Fruit fly (Drosophila melanogaster) whole organism, embryonic: ENCODE measurements around the gene CG10068.
A peak's percentile ranks its signal among the peaks of the same experiment; 100 is the strongest.

Experiments
- Asciz ChIP-seq: fragments of 200-800 bp; sonication (Bioruptor generic); optimal IDR thresholded peaks from 2 replicates; lab custom pipeline; 2017; ENCODE audit warnings: missing biosample characterization, mild to moderate bottlenecking, missing genetic modification characterization, missing genetic modification reagents
- BtbVII ChIP-seq: fragments of 200-800 bp; sonication (Bioruptor generic); optimal IDR thresholded peaks from 3 replicates; lab custom pipeline; 2017; ENCODE audit warnings: missing biosample characterization, mild to moderate bottlenecking, missing genetic modification characterization
- CG10462 ChIP-seq: fragments of 200-800 bp; sonication (Bioruptor generic); optimal IDR thresholded peaks from 2 replicates; lab custom pipeline; 2016; ENCODE audit warnings: missing biosample characterization, missing genetic modification characterization
- CG10543 ChIP-seq: fragments of 200-800 bp; sonication (Bioruptor generic); optimal IDR thresholded peaks from 3 replicates; lab custom pipeline; 2017; ENCODE audit warnings: missing biosample characterization, mild to moderate bottlenecking, missing genetic modification characterization, moderate library complexity
- CG10959 ChIP-seq: fragments of 200-800 bp; sonication (Bioruptor generic); IDR thresholded peaks from 2 replicates; pipeline ENCODE4 v1.3.6; 2022; ENCODE audit warnings: missing biosample characterization, missing genetic modification characterization
- CG12071 ChIP-seq: fragments of 200-800 bp; sonication (Bioruptor generic); optimal IDR thresholded peaks from 3 replicates; lab custom pipeline; 2018; ENCODE audit warnings: missing biosample characterization, mild to moderate bottlenecking, missing genetic modification characterization
- CG1647 ChIP-seq: fragments of 200-800 bp; sonication (Bioruptor generic); optimal IDR thresholded peaks from 3 replicates; lab custom pipeline; 2016; ENCODE audit warnings: missing biosample characterization, missing genetic modification characterization
- CG17361 ChIP-seq: fragments of 200-800 bp; sonication (Bioruptor generic); IDR thresholded peaks from 3 replicates; pipeline ENCODE4 v1.3.6; 2022; ENCODE audit warnings: missing biosample characterization, missing genetic modification characterization
- CG17385 ChIP-seq: fragments of 200-800 bp; sonication (Bioruptor generic); optimal IDR thresholded peaks from 3 replicates; lab custom pipeline; 2018; ENCODE audit warnings: missing biosample characterization, mild to moderate bottlenecking, missing genetic modification characterization
- CG17829 ChIP-seq: fragments of 200-800 bp; optimal IDR thresholded peaks from 2 replicates; lab custom pipeline; 2019; ENCODE audit warnings: missing biosample characterization, mild to moderate bottlenecking, missing genetic modification characterization, moderate library complexity
- CG1792 ChIP-seq: fragments of 200-800 bp; sonication (Bioruptor generic); optimal IDR thresholded peaks from 2 replicates; lab custom pipeline; 2016; ENCODE audit warnings: missing biosample characterization, missing genetic modification characterization
- CG18262 ChIP-seq: fragments of 200-800 bp; optimal IDR thresholded peaks from 3 replicates; lab custom pipeline; 2019; ENCODE audit warnings: missing biosample characterization, mild to moderate bottlenecking, missing genetic modification characterization, moderate library complexity
- CG2712 ChIP-seq: fragments of 200-800 bp; optimal IDR thresholded peaks from 3 replicates; lab custom pipeline; 2019; ENCODE audit warnings: missing biosample characterization, mild to moderate bottlenecking, missing genetic modification characterization, moderate library complexity
- CG34422 ChIP-seq: fragments of 200-800 bp; sonication (Bioruptor generic); IDR thresholded peaks from 3 replicates; pipeline ENCODE4 v1.3.6; 2022; ENCODE audit warnings: missing biosample characterization, missing genetic modification characterization
- CG6175 ChIP-seq: fragments of 200-800 bp; sonication (Bioruptor generic); IDR thresholded peaks from 3 replicates; pipeline ENCODE4 v1.3.6; 2022; ENCODE audit warnings: missing biosample characterization, missing genetic modification characterization
- CG6683 ChIP-seq: fragments of 200-800 bp; sonication (Bioruptor generic); optimal IDR thresholded peaks from 2 replicates; lab custom pipeline; 2017; ENCODE audit warnings: missing biosample characterization, mild to moderate bottlenecking, missing genetic modification characterization, missing genetic modification reagents
- CG8765 ChIP-seq: fragments of 200-800 bp; sonication (Bioruptor generic); IDR thresholded peaks from 2 replicates; pipeline ENCODE4 v1.3.6; 2022; ENCODE audit warnings: missing biosample characterization, missing genetic modification characterization
- CG8944 ChIP-seq: fragments of 200-800 bp; sonication (Bioruptor generic); optimal IDR thresholded peaks from 3 replicates; lab custom pipeline; 2016; ENCODE audit warnings: missing biosample characterization, missing genetic modification characterization
- CG9797 ChIP-seq: fragments of 200-800 bp; sonication (Bioruptor generic); optimal IDR thresholded peaks from 3 replicates; lab custom pipeline; 2018; ENCODE audit warnings: missing biosample characterization, mild to moderate bottlenecking, missing genetic modification characterization
- CG9817 ChIP-seq: fragments of 200-800 bp; sonication (Bioruptor generic); optimal IDR thresholded peaks from 2 replicates; lab custom pipeline; 2018; ENCODE audit warnings: missing biosample characterization, mild to moderate bottlenecking, missing genetic modification characterization, moderate library complexity
- CrebB ChIP-seq: fragments of 200-800 bp; sonication (Bioruptor generic); optimal IDR thresholded peaks from 3 replicates; lab custom pipeline; 2018; ENCODE audit warnings: missing biosample characterization, mild to moderate bottlenecking, missing genetic modification characterization
- E2f1 ChIP-seq: fragments of 200-800 bp; sonication (Bioruptor generic); IDR thresholded peaks from 2 replicates; pipeline ENCODE4 v1.3.6; 2022; ENCODE audit warnings: missing biosample characterization, missing genetic modification characterization
- Gug ChIP-seq: fragments of 200-800 bp; sonication (Bioruptor generic); IDR thresholded peaks from 4 replicates; pipeline ENCODE4 v1.3.6; 2022; ENCODE audit warnings: missing biosample characterization, missing genetic modification characterization
- Hr78 ChIP-seq, 2 experiments: fragments of 200-800 bp in 1 of 2; fragments of >200 bp in 1 of 2; sonication (Bioruptor generic) in 1 of 2; optimal IDR thresholded peaks; 2 replicates each; lab custom pipeline; 2017 to 2019; ENCODE audit warnings: missing biosample characterization in 2 of 2, missing genetic modification characterization in 2 of 2, mild to moderate bottlenecking in 1 of 2, moderate library complexity in 1 of 2
- Hsf ChIP-seq: fragments of 200-800 bp; sonication (Bioruptor generic); optimal IDR thresholded peaks from 3 replicates; lab custom pipeline; 2016; ENCODE audit warnings: missing biosample characterization, missing genetic modification characterization
- Jarid2 ChIP-seq: fragments of 200-800 bp; sonication (Bioruptor generic); optimal IDR thresholded peaks from 3 replicates; lab custom pipeline; 2017; ENCODE audit warnings: mild to moderate bottlenecking, missing biosample characterization, missing genetic modification reagents, missing genetic modification characterization
- Mrtf ChIP-seq: fragments of 200-800 bp; sonication (Bioruptor generic); IDR thresholded peaks from 3 replicates; pipeline ENCODE4 v1.3.6; 2022; ENCODE audit warnings: missing biosample characterization, missing genetic modification characterization
- br ChIP-seq: fragments of >200 bp; optimal IDR thresholded peaks from 2 replicates; lab custom pipeline; 2017
- caup ChIP-seq: fragments of 200-800 bp; sonication (Bioruptor generic); optimal IDR thresholded peaks from 3 replicates; lab custom pipeline; 2017; ENCODE audit warnings: missing biosample characterization, mild to moderate bottlenecking, missing genetic modification characterization, moderate library complexity; ENCODE audit not compliant: severe bottlenecking
- dimm ChIP-seq: fragments of 200-800 bp; sonication (Bioruptor generic); IDR thresholded peaks from 2 replicates; pipeline ENCODE4 v1.3.6; 2022; ENCODE audit warnings: missing biosample characterization, missing genetic modification characterization
- fd96Cb ChIP-seq: fragments of 200-800 bp; sonication (Bioruptor generic); optimal IDR thresholded peaks from 2 replicates; lab custom pipeline; 2018; ENCODE audit warnings: missing biosample characterization, mild to moderate bottlenecking, missing genetic modification characterization, moderate library complexity
- fru ChIP-seq: fragments of >200 bp; optimal IDR thresholded peaks from 2 replicates; lab custom pipeline; 2017
- gem ChIP-seq: fragments of 200-800 bp; sonication (Bioruptor generic); optimal IDR thresholded peaks from 2 replicates; lab custom pipeline; 2019; ENCODE audit warnings: missing biosample characterization, mild to moderate bottlenecking, missing genetic modification characterization, moderate library complexity
- gsb-n ChIP-seq: fragments of 200-800 bp; sonication (Bioruptor generic); optimal IDR thresholded peaks from 3 replicates; lab custom pipeline; 2018; ENCODE audit warnings: missing biosample characterization, mild to moderate bottlenecking, missing genetic modification characterization
- gt ChIP-seq: fragments of 200-800 bp; sonication (Bioruptor generic); IDR thresholded peaks from 2 replicates; pipeline ENCODE4 v1.3.6; 2022; ENCODE audit warnings: missing biosample characterization, missing genetic modification characterization
- h ChIP-seq: fragments of >200 bp; optimal IDR thresholded peaks from 2 replicates; lab custom pipeline; 2017
- hbn ChIP-seq: fragments of 200-800 bp; sonication (Bioruptor generic); IDR thresholded peaks from 2 replicates; pipeline ENCODE4 v1.3.6; 2022; ENCODE audit warnings: missing biosample characterization, missing genetic modification characterization; ENCODE audit not compliant: partially characterized antibody
- jumu ChIP-seq: fragments of 200-800 bp; sonication (Bioruptor generic); optimal IDR thresholded peaks from 3 replicates; lab custom pipeline; 2016; ENCODE audit warnings: missing biosample characterization, missing genetic modification characterization
- lbe ChIP-seq: fragments of 200-800 bp; sonication (Bioruptor generic); optimal IDR thresholded peaks from 2 replicates; lab custom pipeline; 2016; ENCODE audit warnings: missing biosample characterization, mild to moderate bottlenecking, missing genetic modification characterization
- lov ChIP-seq, 2 experiments: fragments of 200-800 bp in 1 of 2; fragments of >200 bp in 1 of 2; sonication (Bioruptor generic) in 1 of 2; IDR thresholded peaks in 1 of 2; optimal IDR thresholded peaks in 1 of 2; 2 replicates in 1 of 2; 3 replicates in 1 of 2; pipeline versions ENCODE4 v1.3.6 to Lab custom; 2017 to 2022; ENCODE audit warnings: missing biosample characterization in 1 of 2, missing genetic modification characterization in 1 of 2
- maf-S ChIP-seq: fragments of 200-800 bp; sonication (Bioruptor generic); optimal IDR thresholded peaks from 2 replicates; lab custom pipeline; 2016; ENCODE audit warnings: missing biosample characterization, missing genetic modification characterization
- mirr ChIP-seq: fragments of 200-800 bp; sonication (Bioruptor generic); optimal IDR thresholded peaks from 3 replicates; lab custom pipeline; 2018; ENCODE audit warnings: missing biosample characterization, mild to moderate bottlenecking, missing genetic modification characterization
- p53 ChIP-seq: fragments of 200-800 bp; sonication (Bioruptor generic); optimal IDR thresholded peaks from 2 replicates; lab custom pipeline; 2016; ENCODE audit warnings: missing biosample characterization, missing genetic modification characterization
- pan ChIP-seq, 4 experiments: fragments of >200 bp in 3 of 4; fragments of 200-800 bp in 1 of 4; sonication (Bioruptor generic) in 1 of 4; optimal IDR thresholded peaks in 3 of 4; IDR thresholded peaks in 1 of 4; 2 replicates each; pipeline versions ENCODE4 v1.3.6 to Lab custom; 2017 to 2022; ENCODE audit warnings: missing biosample characterization in 2 of 4, missing genetic modification characterization in 2 of 4, mixed read lengths in 1 of 4
- peb ChIP-seq: fragments of 200-800 bp; sonication (Bioruptor generic); IDR thresholded peaks from 2 replicates; pipeline ENCODE4 v1.3.6; 2022; ENCODE audit warnings: missing biosample characterization, missing genetic modification characterization
- ranshi ChIP-seq: fragments of 200-800 bp; sonication (Bioruptor generic); IDR thresholded peaks from 2 replicates; pipeline ENCODE4 v1.3.6; 2022; ENCODE audit warnings: missing biosample characterization, missing genetic modification characterization
- row ChIP-seq: fragments of 200-800 bp; sonication (Bioruptor generic); IDR thresholded peaks from 3 replicates; pipeline ENCODE4 v1.3.6; 2022; ENCODE audit warnings: missing biosample characterization, missing genetic modification characterization
- sim ChIP-seq: fragments of 200-800 bp; sonication (Bioruptor generic); IDR thresholded peaks from 2 replicates; pipeline ENCODE4 v1.3.6; 2022; ENCODE audit warnings: missing biosample characterization, missing genetic modification characterization
- tup ChIP-seq: fragments of 200-800 bp; sonication (Bioruptor generic); optimal IDR thresholded peaks from 2 replicates; lab custom pipeline; 2016; ENCODE audit warnings: missing biosample characterization, mild to moderate bottlenecking, missing genetic modification characterization, moderate library complexity

Gene CG10068

dm6 chr3R:7162356-7163289 is 34.8 kb upstream of the CG10068 start, which contains the start of gene sas (continued):
- TF ChIP-seq Hr78 (GFP tag; optimal IDR thresholded peaks at IDR 0.05; lab: Kevin White, UChicago), result no peak
- no peak for TF ChIP-seq sim (GFP tag; lab: Robert Waterston, UW)
- no peak for TF ChIP-seq jumu (GFP tag; lab: Kevin White, UChicago)
- no peak for TF ChIP-seq pan (optimal IDR thresholded peaks at IDR 0.05; lab: Kevin White, UChicago)
- TF ChIP-seq pan (GFP tag; optimal IDR thresholded peaks at IDR 0.05 in 1 of 2, IDR thresholded peaks at IDR 0.05 in 1 of 2), result peak in 1 of 2 experiments; percentile 32
- TF ChIP-seq Jarid2 (GFP tag; lab: Kevin White, UChicago), result peak; percentile 92
- TF ChIP-seq CG9817 (tag; lab: Kevin White, UChicago), result no peak
- TF ChIP-seq maf-S, result no peak
- no peak for TF ChIP-seq ranshi (GFP tag; lab: Robert Waterston, UW)
- TF ChIP-seq CG6683 (GFP tag; lab: Kevin White, UChicago), result no peak
- no peak for TF ChIP-seq Gug
- TF ChIP-seq CG9797, result no peak
- no peak for TF ChIP-seq CrebB (tag; lab: Kevin White, UChicago)
- no peak for TF ChIP-seq br (lab: Kevin White, UChicago)
- TF ChIP-seq lbe (GFP tag; lab: Kevin White, UChicago), result no peak
- no peak for TF ChIP-seq CG10462
- TF ChIP-seq dimm (GFP tag; lab: Robert Waterston, UW), result no peak
- TF ChIP-seq gsb-n, result no peak
- no peak for TF ChIP-seq mirr
- no peak for TF ChIP-seq fru (lab: Kevin White, UChicago)
- no peak for TF ChIP-seq h
- TF ChIP-seq BtbVII, result no peak
- no peak for TF ChIP-seq fd96Cb (tag; lab: Kevin White, UChicago)
- no peak; the same call in 1 of the 2 replicates for TF ChIP-seq hbn (GFP tag; lab: Robert Waterston, UW)
- TF ChIP-seq tup (GFP tag; lab: Kevin White, UChicago), result no peak
- TF ChIP-seq CG8944, result no peak
- no peak for TF ChIP-seq CG17361 (GFP tag; lab: Robert Waterston, UW)
- no peak for TF ChIP-seq caup
- peak; percentile 32 for TF ChIP-seq CG10543
- TF ChIP-seq gt (GFP tag; lab: Robert Waterston, UW), result no peak
- TF ChIP-seq CG18262 (tag; lab: Kevin White, UChicago), result no peak
- TF ChIP-seq Hsf (GFP tag; lab: Kevin White, UChicago), result no peak
- no peak for TF ChIP-seq CG2712 (tag; lab: Kevin White, UChicago)
- no peak for TF ChIP-seq Mrtf
- no peak for TF ChIP-seq row (GFP tag; lab: Robert Waterston, UW)
- no peak for TF ChIP-seq CG10959 (GFP tag; lab: Robert Waterston, UW)
- TF ChIP-seq CG17829 (tag; lab: Kevin White, UChicago), result no peak
- peak; percentile 38; the same call in 1 of the 3 replicates for TF ChIP-seq CG34422 (GFP tag; lab: Robert Waterston, UW)
- TF ChIP-seq lov (optimal IDR thresholded peaks at IDR 0.05; lab: Kevin White, UChicago), result no peak
- TF ChIP-seq lov (GFP tag; IDR thresholded peaks at IDR 0.05; lab: Robert Waterston, UW), result no peak
- TF ChIP-seq CG6175, result no peak
- TF ChIP-seq CG8765, result no peak
- no peak for TF ChIP-seq p53 (GFP tag; lab: Kevin White, UChicago)
- TF ChIP-seq CG1792, result no peak
- no peak for TF ChIP-seq gem (tag; lab: Kevin White, UChicago)
- no peak for TF ChIP-seq E2f1
- no peak for TF ChIP-seq CG1647 (GFP tag; lab: Kevin White, UChicago)
- no peak for TF ChIP-seq Asciz (GFP tag; lab: Kevin White, UChicago)
- no peak for TF ChIP-seq CG12071
- no peak for TF ChIP-seq peb (GFP tag; lab: Robert Waterston, UW)
- TF ChIP-seq CG17385 (GFP tag; lab: Kevin White, UChicago), result no peak
